Worm (Caenorhabditis elegans): Measurements from ENCODE around the gene ckc-1.

- TF ChIP-seq nhr-76 (tag; optimal IDR thresholded peaks at IDR 0.05) = no peak
- no peak for TF ChIP-seq mxl-2 (GFP tag; conservative IDR thresholded peaks at IDR 0.05)
- no peak for TF ChIP-seq nhr-11 (tag; optimal IDR thresholded peaks at IDR 0.05)
- TF ChIP-seq ama-1 (optimal IDR thresholded peaks at IDR 0.05) = no peak
- no peak for TF ChIP-seq dpl-1 (GFP tag; optimal IDR thresholded peaks at IDR 0.05)
- TF ChIP-seq F44E2.7 (GFP tag; IDR thresholded peaks at IDR 0.05) = no peak
- TF ChIP-seq daf-8 (GFP tag; IDR thresholded peaks at IDR 0.05) = no peak
- TF ChIP-seq nhr-237 (tag; optimal IDR thresholded peaks at IDR 0.05) = no peak
- TF ChIP-seq unc-130 (GFP tag; optimal IDR thresholded peaks at IDR 0.05) = no peak
- no peak for TF ChIP-seq unc-39 (tag; optimal IDR thresholded peaks at IDR 0.05)
Measured at ce11 chrX:3585625-3586024, 9.2 kb downstream of the ckc-1 start, which contains the start of gene T27A10.2.
